In the genomic region with DNA sequence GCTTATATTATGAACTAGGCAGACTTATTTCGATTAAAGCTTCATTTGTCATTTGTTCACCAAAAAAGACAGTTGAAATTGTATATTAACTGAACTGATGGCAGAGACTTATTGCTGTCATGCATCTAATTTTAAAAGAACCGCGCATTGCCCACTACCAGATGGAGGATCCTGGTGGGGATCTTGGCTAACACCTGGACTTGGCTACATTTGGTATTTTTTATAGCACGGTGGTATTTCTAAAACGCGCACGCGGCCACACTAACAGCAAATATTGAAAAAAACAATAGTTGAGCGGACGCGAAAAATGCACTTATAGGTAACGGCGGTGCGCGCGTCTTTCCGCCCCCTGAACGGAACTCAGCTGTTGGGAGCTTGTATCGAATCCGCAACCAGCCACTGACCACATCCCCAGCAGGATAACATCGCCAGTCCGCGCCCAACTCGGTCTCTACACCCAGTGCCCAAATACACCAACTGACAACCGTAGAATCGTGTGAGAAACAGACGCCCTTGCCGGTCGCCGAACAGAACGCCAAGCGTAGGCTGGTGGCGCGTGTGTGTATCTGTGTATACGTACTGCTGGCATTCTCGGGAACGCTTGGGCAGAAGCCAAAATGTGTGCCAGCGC, we compare ENCODE assay signal across 1 fruit fly cellular context.
TF ChIP-seq lines count a peak whose summit lies in the region.

No protein-coding gene starts in this region.

TF ChIP-seq in whole organism, embryonic, 481 proteins besides CTCF, POLR2A, EP300 and RAD21 (continued from another document and continues in another):
- 0 out of 2 replicates have a peak, but pooled peaks have one; percentile 32 for TF ChIP-seq bbx (GFP tag; IDR thresholded peaks at IDR 0.05; lab: Robert Waterston, UW; ENCODE audit: partially characterized antibody)
- TF ChIP-seq CG31388 (GFP tag; optimal IDR thresholded peaks at IDR 0.05; lab: Kevin White, UChicago) = no peak
- no peak for TF ChIP-seq CG17912 (GFP tag; optimal IDR thresholded peaks at IDR 0.05; lab: Kevin White, UChicago)
- TF ChIP-seq CG9932 (GFP tag; IDR thresholded peaks at IDR 0.05; lab: Robert Waterston, UW) = 0 out of 2 replicates have a peak, but pooled peaks have one; percentile 6
- peak; percentile 40 for TF ChIP-seq nerfin-1 (tag; optimal IDR thresholded peaks at IDR 0.05; lab: Kevin White, UChicago)
- no peak for TF ChIP-seq pros (GFP tag; optimal IDR thresholded peaks at IDR 0.05; lab: Kevin White, UChicago)
- no peak for TF ChIP-seq cas (GFP tag; IDR thresholded peaks at IDR 0.05; lab: Robert Waterston, UW)
- TF ChIP-seq bigmax (GFP tag; optimal IDR thresholded peaks at IDR 0.05; lab: Kevin White, UChicago) = no peak
- no peak for TF ChIP-seq h (optimal IDR thresholded peaks at IDR 0.05; lab: Kevin White, UChicago)
- TF ChIP-seq amos (GFP tag; IDR thresholded peaks at IDR 0.05; lab: Robert Waterston, UW; ENCODE audit: partially characterized antibody) = no peak
- TF ChIP-seq psq (GFP tag; optimal IDR thresholded peaks at IDR 0.05; lab: Kevin White, UChicago) = no peak
- peak in 1 of 2 experiments; percentile 10 for TF ChIP-seq dpn (GFP tag; optimal IDR thresholded peaks at IDR 0.05; lab: Kevin White, UChicago)
- TF ChIP-seq NC2α (GFP tag; optimal IDR thresholded peaks at IDR 0.05; lab: Kevin White, UChicago) = no peak
- peak; percentile 48 for TF ChIP-seq Hmr (GFP tag; optimal IDR thresholded peaks at IDR 0.05; lab: Kevin White, UChicago)
- no peak for TF ChIP-seq Kr (GFP tag; optimal IDR thresholded peaks at IDR 0.05; lab: Kevin White, UChicago)
- peak; percentile 40; the same call in 1 of the 3 replicates for TF ChIP-seq CG17361 (GFP tag; IDR thresholded peaks at IDR 0.05; lab: Robert Waterston, UW)
- TF ChIP-seq Bteb2 (GFP tag; optimal IDR thresholded peaks at IDR 0.05; lab: Kevin White, UChicago) = no peak
- no peak for TF ChIP-seq CG14965 (GFP tag; optimal IDR thresholded peaks at IDR 0.05; lab: Kevin White, UChicago; ENCODE audit: borderline replicate concordance)
- no peak for TF ChIP-seq CG13424 (tag; optimal IDR thresholded peaks at IDR 0.05; lab: Kevin White, UChicago)
- TF ChIP-seq trh (GFP tag; optimal IDR thresholded peaks at IDR 0.05; lab: Kevin White, UChicago) = no peak
- no peak for TF ChIP-seq CG12744 (GFP tag; optimal IDR thresholded peaks at IDR 0.05; lab: Kevin White, UChicago)
- TF ChIP-seq Lhr (GFP tag; optimal IDR thresholded peaks at IDR 0.05; lab: Kevin White, UChicago) = peak; percentile 81
- TF ChIP-seq Myb (GFP tag; optimal IDR thresholded peaks at IDR 0.05; lab: Kevin White, UChicago) = peak; percentile 74
- TF ChIP-seq Max (GFP tag; optimal IDR thresholded peaks at IDR 0.05; lab: Kevin White, UChicago) = peak; percentile 9
- no peak for TF ChIP-seq C15 (GFP tag; IDR thresholded peaks at IDR 0.05; lab: Robert Waterston, UW)
- peak; percentile 7 for TF ChIP-seq chn (GFP tag; optimal IDR thresholded peaks at IDR 0.05; lab: Kevin White, UChicago)
- TF ChIP-seq CG9797 (GFP tag; optimal IDR thresholded peaks at IDR 0.05; lab: Kevin White, UChicago) = peak; percentile 97
- peak; percentile 16 for TF ChIP-seq HmgD (GFP tag; optimal IDR thresholded peaks at IDR 0.05; lab: Kevin White, UChicago)
- peak; percentile 52 for TF ChIP-seq CoRest (tag; optimal IDR thresholded peaks at IDR 0.05; lab: Kevin White, UChicago)
- TF ChIP-seq z (GFP tag; IDR thresholded peaks at IDR 0.05; lab: Robert Waterston, UW) = no peak
- no peak for TF ChIP-seq Nf-YA (GFP tag; IDR thresholded peaks at IDR 0.05; lab: Robert Waterston, UW)
- TF ChIP-seq Neu2 (GFP tag; optimal IDR thresholded peaks at IDR 0.05; lab: Kevin White, UChicago; ENCODE audit: borderline replicate concordance) = peak; percentile 34
- TF ChIP-seq unc-4 (GFP tag; IDR thresholded peaks at IDR 0.05; lab: Robert Waterston, UW; ENCODE audit: partially characterized antibody) = 0 out of 2 replicates have a peak, but pooled peaks have one; percentile 31
- TF ChIP-seq org-1 (GFP tag; optimal IDR thresholded peaks at IDR 0.05; lab: Kevin White, UChicago) = no peak
- TF ChIP-seq lov (optimal IDR thresholded peaks at IDR 0.05; lab: Kevin White, UChicago) = no peak
- TF ChIP-seq lov (GFP tag; IDR thresholded peaks at IDR 0.05; lab: Robert Waterston, UW) = no peak
- TF ChIP-seq ham (GFP tag; IDR thresholded peaks at IDR 0.05; lab: Robert Waterston, UW) = no peak
- TF ChIP-seq sna (GFP tag; IDR thresholded peaks at IDR 0.05; lab: Robert Waterston, UW; ENCODE audit: partially characterized antibody) = no peak; the same call in 1 of the 2 replicates
- peak; percentile 89 for TF ChIP-seq CG32767 (GFP tag; IDR thresholded peaks at IDR 0.05; lab: Robert Waterston, UW)
- TF ChIP-seq lab (GFP tag; optimal IDR thresholded peaks at IDR 0.05; lab: Kevin White, UChicago) = peak; percentile 60
- TF ChIP-seq tup (GFP tag; optimal IDR thresholded peaks at IDR 0.05; lab: Kevin White, UChicago) = no peak
- TF ChIP-seq CG9609 (GFP tag; optimal IDR thresholded peaks at IDR 0.05; lab: Kevin White, UChicago) = no peak
- peak; percentile 68 for TF ChIP-seq YL-1 (GFP tag; optimal IDR thresholded peaks at IDR 0.05; lab: Kevin White, UChicago)
- no peak for TF ChIP-seq Aef1 (GFP tag; IDR thresholded peaks at IDR 0.05; lab: Robert Waterston, UW)
- no peak for TF ChIP-seq gcm (GFP tag; optimal IDR thresholded peaks at IDR 0.05; lab: Kevin White, UChicago)
- no peak for TF ChIP-seq CG3838 (GFP tag; optimal IDR thresholded peaks at IDR 0.05; lab: Kevin White, UChicago)
- TF ChIP-seq HLH3B (GFP tag; IDR thresholded peaks at IDR 0.05; lab: Robert Waterston, UW) = no peak
- no peak for TF ChIP-seq tap (tag; optimal IDR thresholded peaks at IDR 0.05; lab: Kevin White, UChicago)
- no peak for TF ChIP-seq CG4424 (GFP tag; optimal IDR thresholded peaks at IDR 0.05; lab: Kevin White, UChicago)
- no peak for TF ChIP-seq CG3163 (GFP tag; optimal IDR thresholded peaks at IDR 0.05; lab: Kevin White, UChicago)
- TF ChIP-seq CG1647 (GFP tag; optimal IDR thresholded peaks at IDR 0.05; lab: Kevin White, UChicago) = no peak
- no peak for TF ChIP-seq CG12104 (GFP tag; optimal IDR thresholded peaks at IDR 0.05; lab: Kevin White, UChicago)
- TF ChIP-seq Sry-β (GFP tag; optimal IDR thresholded peaks at IDR 0.05; lab: Kevin White, UChicago) = no peak
- TF ChIP-seq Xrp1 (GFP tag; IDR thresholded peaks at IDR 0.05; lab: Robert Waterston, UW) = no peak
- TF ChIP-seq sqz (GFP tag; optimal IDR thresholded peaks at IDR 0.05; lab: Kevin White, UChicago) = peak; percentile 91
- TF ChIP-seq slbo (GFP tag; IDR thresholded peaks at IDR 0.05; lab: Robert Waterston, UW) = no peak
- TF ChIP-seq peb (GFP tag; IDR thresholded peaks at IDR 0.05; lab: Robert Waterston, UW) = no peak
- no peak; the same call in 1 of the 2 replicates for TF ChIP-seq stc (GFP tag; IDR thresholded peaks at IDR 0.05; lab: Robert Waterston, UW)
- no peak for TF ChIP-seq zfh2 (GFP tag; optimal IDR thresholded peaks at IDR 0.05; lab: Kevin White, UChicago)
- no peak for TF ChIP-seq CG9876 (GFP tag; optimal IDR thresholded peaks at IDR 0.05; lab: Kevin White, UChicago)
- TF ChIP-seq CG11456 (GFP tag; IDR thresholded peaks at IDR 0.05; lab: Robert Waterston, UW) = no peak
- no peak for TF ChIP-seq CG12942 (GFP tag; optimal IDR thresholded peaks at IDR 0.05; lab: Kevin White, UChicago)
- TF ChIP-seq Dad (GFP tag; optimal IDR thresholded peaks at IDR 0.05; lab: Kevin White, UChicago) = no peak
- TF ChIP-seq CG30431 (GFP tag; optimal IDR thresholded peaks at IDR 0.05; lab: Kevin White, UChicago) = no peak
- no peak for TF ChIP-seq CG7963 (GFP tag; IDR thresholded peaks at IDR 0.05; lab: Robert Waterston, UW; ENCODE audit: partially characterized antibody)
- no peak for TF ChIP-seq dmrt11E (tag; optimal IDR thresholded peaks at IDR 0.05; lab: Kevin White, UChicago)
- TF ChIP-seq CG5180 (GFP tag; optimal IDR thresholded peaks at IDR 0.05; lab: Kevin White, UChicago) = no peak
- no peak for TF ChIP-seq pnt (GFP tag; optimal IDR thresholded peaks at IDR 0.05; lab: Kevin White, UChicago)
- TF ChIP-seq tio (GFP tag; optimal IDR thresholded peaks at IDR 0.05; lab: Kevin White, UChicago) = no peak
- TF ChIP-seq her (GFP tag; optimal IDR thresholded peaks at IDR 0.05; lab: Kevin White, UChicago) = peak; percentile 63
- TF ChIP-seq vfl (GFP tag; optimal IDR thresholded peaks at IDR 0.05; lab: Kevin White, UChicago) = no peak
- TF ChIP-seq Eip74EF (GFP tag; optimal IDR thresholded peaks at IDR 0.05; lab: Kevin White, UChicago) = no peak
- TF ChIP-seq CG9215 (GFP tag; IDR thresholded peaks at IDR 0.05; lab: Robert Waterston, UW) = no peak
- no peak for TF ChIP-seq CG1832 (GFP tag; optimal IDR thresholded peaks at IDR 0.05; lab: Kevin White, UChicago)
- no peak for TF ChIP-seq tin (GFP tag; optimal IDR thresholded peaks at IDR 0.05; lab: Kevin White, UChicago)
- TF ChIP-seq ato (GFP tag; IDR thresholded peaks at IDR 0.05; lab: Robert Waterston, UW; ENCODE audit: partially characterized antibody) = no peak
- TF ChIP-seq mirr (GFP tag; optimal IDR thresholded peaks at IDR 0.05; lab: Kevin White, UChicago) = no peak
- no peak for TF ChIP-seq CG10366 (GFP tag; IDR thresholded peaks at IDR 0.05; lab: Robert Waterston, UW)
- peak; percentile 18 for TF ChIP-seq CG6683 (GFP tag; optimal IDR thresholded peaks at IDR 0.05; lab: Kevin White, UChicago)
- TF ChIP-seq CG1602 (GFP tag; optimal IDR thresholded peaks at IDR 0.05; lab: Kevin White, UChicago) = no peak
- peak; percentile 42; the same call in 2 of the 3 replicates for TF ChIP-seq knrl (GFP tag; IDR thresholded peaks at IDR 0.05; lab: Robert Waterston, UW; ENCODE audit: partially characterized antibody)
- TF ChIP-seq nau (GFP tag; optimal IDR thresholded peaks at IDR 0.05; lab: Kevin White, UChicago) = no peak
- no peak for TF ChIP-seq Hmx (GFP tag; optimal IDR thresholded peaks at IDR 0.05; lab: Kevin White, UChicago)
- no peak for TF ChIP-seq CG12155 (GFP tag; optimal IDR thresholded peaks at IDR 0.05; lab: Kevin White, UChicago)
- TF ChIP-seq CG3281 (GFP tag; optimal IDR thresholded peaks at IDR 0.05; lab: Kevin White, UChicago) = peak; percentile 39
- TF ChIP-seq oc (tag; optimal IDR thresholded peaks at IDR 0.05; lab: Kevin White, UChicago) = no peak
- no peak for TF ChIP-seq unpg (GFP tag; optimal IDR thresholded peaks at IDR 0.05; lab: Kevin White, UChicago)
- TF ChIP-seq crc (GFP tag; optimal IDR thresholded peaks at IDR 0.05; lab: Kevin White, UChicago) = no peak
- TF ChIP-seq cwo (GFP tag; optimal IDR thresholded peaks at IDR 0.05; lab: Kevin White, UChicago) = no peak
- peak; percentile 57 for TF ChIP-seq CG10267 (tag; optimal IDR thresholded peaks at IDR 0.05; lab: Kevin White, UChicago)
- TF ChIP-seq Fer3 (tag; optimal IDR thresholded peaks at IDR 0.05; lab: Kevin White, UChicago) = no peak
- TF ChIP-seq stwl (tag; optimal IDR thresholded peaks at IDR 0.05; lab: Kevin White, UChicago) = peak; percentile 13
- no peak for TF ChIP-seq CG10565 (GFP tag; optimal IDR thresholded peaks at IDR 0.05; lab: Kevin White, UChicago)
- no peak for TF ChIP-seq fd3F (GFP tag; optimal IDR thresholded peaks at IDR 0.05; lab: Kevin White, UChicago)
- TF ChIP-seq fu2 (GFP tag; optimal IDR thresholded peaks at IDR 0.05; lab: Kevin White, UChicago) = no peak
- TF ChIP-seq fd102C (GFP tag; optimal IDR thresholded peaks at IDR 0.05; lab: Kevin White, UChicago) = no peak
- no peak for TF ChIP-seq rib (GFP tag; IDR thresholded peaks at IDR 0.05; lab: Robert Waterston, UW)
- no peak for TF ChIP-seq Hand (GFP tag; optimal IDR thresholded peaks at IDR 0.05; lab: Kevin White, UChicago)
- TF ChIP-seq gcm2 (GFP tag; optimal IDR thresholded peaks at IDR 0.05; lab: Kevin White, UChicago) = no peak
- no peak for TF ChIP-seq CG1529 (GFP tag; optimal IDR thresholded peaks at IDR 0.05; lab: Kevin White, UChicago)
- TF ChIP-seq ab (GFP tag; optimal IDR thresholded peaks at IDR 0.05; lab: Kevin White, UChicago) = no peak
- no peak for TF ChIP-seq abd-A (tag; optimal IDR thresholded peaks at IDR 0.05; lab: Kevin White, UChicago)
- no peak for TF ChIP-seq CG13123 (GFP tag; optimal IDR thresholded peaks at IDR 0.05; lab: Kevin White, UChicago)
- TF ChIP-seq mld (GFP tag; IDR thresholded peaks at IDR 0.05; lab: Robert Waterston, UW; ENCODE audit: partially characterized antibody) = no peak
- TF ChIP-seq CG8388 (GFP tag; optimal IDR thresholded peaks at IDR 0.05; lab: Kevin White, UChicago) = no peak
- no peak for TF ChIP-seq CG17359 (tag; optimal IDR thresholded peaks at IDR 0.05; lab: Kevin White, UChicago)
- no peak for TF ChIP-seq gce (GFP tag; IDR thresholded peaks at IDR 0.05; lab: Robert Waterston, UW)
- TF ChIP-seq NK7.1 (GFP tag; optimal IDR thresholded peaks at IDR 0.05; lab: Kevin White, UChicago) = no peak
- no peak for TF ChIP-seq Ada2b (GFP tag; IDR thresholded peaks at IDR 0.05; lab: Robert Waterston, UW)
- TF ChIP-seq CG17328 (GFP tag; IDR thresholded peaks at IDR 0.05; lab: Robert Waterston, UW) = no peak
- TF ChIP-seq ken (GFP tag; IDR thresholded peaks at IDR 0.05; lab: Robert Waterston, UW) = peak; percentile 9; the same call in 1 of the 3 replicates
- TF ChIP-seq CG7271 (tag; optimal IDR thresholded peaks at IDR 0.05; lab: Kevin White, UChicago) = peak; percentile 6
- TF ChIP-seq emc (GFP tag; optimal IDR thresholded peaks at IDR 0.05; lab: Kevin White, UChicago) = no peak
- TF ChIP-seq CG34224 (GFP tag; IDR thresholded peaks at IDR 0.05; lab: Robert Waterston, UW; ENCODE audit: partially characterized antibody) = no peak
- no peak for TF ChIP-seq Scr (GFP tag; IDR thresholded peaks at IDR 0.05; lab: Robert Waterston, UW; ENCODE audit: partially characterized antibody)
- TF ChIP-seq CG10209 (GFP tag; optimal IDR thresholded peaks at IDR 0.05; lab: Kevin White, UChicago) = peak; percentile 10
- no peak for TF ChIP-seq CG3995 (GFP tag; optimal IDR thresholded peaks at IDR 0.05; lab: Kevin White, UChicago)
- no peak for TF ChIP-seq CG1024 (GFP tag; IDR thresholded peaks at IDR 0.05; lab: Robert Waterston, UW)
- TF ChIP-seq CG1233 (GFP tag; optimal IDR thresholded peaks at IDR 0.05; lab: Kevin White, UChicago) = peak; percentile 25
- peak in 1 of 2 experiments; percentile 49 for TF ChIP-seq insv (GFP tag; optimal IDR thresholded peaks at IDR 0.05; lab: Kevin White, UChicago)
- no peak for TF ChIP-seq MTF-1 (GFP tag; optimal IDR thresholded peaks at IDR 0.05; lab: Kevin White, UChicago; ENCODE audit: borderline replicate concordance)
- no peak for TF ChIP-seq Atf6 (GFP tag; IDR thresholded peaks at IDR 0.05; lab: Robert Waterston, UW)
- TF ChIP-seq CG12071 (GFP tag; optimal IDR thresholded peaks at IDR 0.05; lab: Kevin White, UChicago) = no peak
- no peak for TF ChIP-seq CG2875 (GFP tag; optimal IDR thresholded peaks at IDR 0.05; lab: Kevin White, UChicago)
- TF ChIP-seq onecut (GFP tag; IDR thresholded peaks at IDR 0.05; lab: Robert Waterston, UW) = peak; percentile 53; the same call in 1 of the 2 replicates
- no peak for TF ChIP-seq Doc3 (GFP tag; IDR thresholded peaks at IDR 0.05; lab: Robert Waterston, UW; ENCODE audit: partially characterized antibody)
